Worm (Caenorhabditis elegans) whole organism, L4/young adult: Measurements from ENCODE around the gene F22B5.10.

Source experiments
- W03F9.2 ChIP-seq: fragments of 150-350 bp; optimal IDR thresholded peaks from 2 replicates; lab custom pipeline; 2014; ENCODE audit warnings: missing biosample characterization, missing genetic modification characterization
- him-1 ChIP-seq: sonication (generic microtip); optimal IDR thresholded peaks from 2 replicates; lab custom pipeline; 2016; ENCODE audit warnings: missing genotype, missing genetic modification reagents, missing genetic modification characterization, missing compliant biosample characterization

- no peak for TF ChIP-seq him-1 (tag; lab: Kevin White, UChicago)
- no peak for TF ChIP-seq W03F9.2 (tag; lab: Kevin White, UChicago)
Measured at ce11 chrII:8431954-8432353, 35.0 kb upstream of the F22B5.10 start, which contains the start of gene acp-2.
